Worm (Caenorhabditis elegans) whole organism, young adult: ENCODE measurements around the gene mig-14.

ENCODE experiments used
- F22D6.2 ChIP-seq: sonication (generic microtip); optimal IDR thresholded peaks from 2 replicates; lab custom pipeline; 2016; ENCODE audit warnings: mild to moderate bottlenecking, missing genetic modification characterization, missing compliant biosample characterization
- F37B4.10 ChIP-seq: fragments of 200-800 bp; sonication (Bioruptor generic); IDR thresholded peaks from 2 replicates; pipeline ENCODE4 v1.3.6; 2022; ENCODE audit warnings: missing genetic modification characterization, missing compliant biosample characterization
- F49E8.2 ChIP-seq: sonication (generic microtip); optimal IDR thresholded peaks from 3 replicates; lab custom pipeline; 2017; ENCODE audit warnings: missing genetic modification characterization, mild to moderate bottlenecking, missing compliant biosample characterization, antibody characterized with exemption, moderate library complexity; ENCODE audit not compliant: insufficient read depth
- F57A8.1 ChIP-seq: fragments of 200-800 bp; sonication (Bioruptor generic); optimal IDR thresholded peaks from 2 replicates; lab custom pipeline; 2018; ENCODE audit warnings: mild to moderate bottlenecking, missing genetic modification characterization, moderate library complexity, missing compliant biosample characterization
- K12H6.12 ChIP-seq: fragments of 200-800 bp; sonication (Bioruptor generic); optimal IDR thresholded peaks from 2 replicates; lab custom pipeline; 2018; ENCODE audit warnings: mild to moderate bottlenecking, missing genetic modification characterization, missing compliant biosample characterization
- lin-54 ChIP-seq: fragments of 200-800 bp; sonication (Bioruptor generic); optimal IDR thresholded peaks from 2 replicates; lab custom pipeline; 2018; ENCODE audit warnings: mild to moderate bottlenecking, missing genetic modification characterization, missing compliant biosample characterization
- mes-4 ChIP-seq: sonication (generic microtip); optimal IDR thresholded peaks from 2 replicates; lab custom pipeline; 2016; ENCODE audit warnings: missing genotype, missing genetic modification characterization, missing compliant biosample characterization
- nfya-1 ChIP-seq: sonication (generic microtip); optimal IDR thresholded peaks from 2 replicates; lab custom pipeline; 2017; ENCODE audit warnings: antibody characterized with exemption, missing compliant biosample characterization, missing genetic modification characterization, borderline replicate concordance; ENCODE audit not compliant: insufficient read depth
- pbrm-1 ChIP-seq: fragments of 200-800 bp; sonication (Bioruptor generic); IDR thresholded peaks from 2 replicates; pipeline ENCODE4 v1.3.6; 2022; ENCODE audit warnings: missing genetic modification reagents, missing genetic modification characterization, missing compliant biosample characterization
- unc-62 ChIP-seq: fragments of 150-350 bp; optimal IDR thresholded peaks from 2 replicates; lab custom pipeline; 2014; ENCODE audit warnings: missing biosample characterization, missing genetic modification reagents, missing genetic modification characterization

ce11 chrII:13796312-13796711 is 54.8 kb downstream of the mig-14 start:
- TF ChIP-seq K12H6.12 (tag; lab: Kevin White, UChicago) (no peak), F57A8.1 (GFP tag; lab: Kevin White, UChicago) (no peak), unc-62 (GFP tag; lab: Kevin White, UChicago) (no peak), F37B4.10 (GFP tag; lab: Robert Waterston, UW) (no peak), lin-54 (GFP tag; lab: Kevin White, UChicago) (no peak), nfya-1 (no peak), F22D6.2 (no peak), pbrm-1 (GFP tag; lab: Robert Waterston, UW) (no peak), F49E8.2 (no peak), mes-4 (tag; lab: Kevin White, UChicago) (no peak)
